Fruit fly (Drosophila melanogaster) whole organism, embryonic: ENCODE data around the gene Pss.

ENCODE experiments used
- Antp ChIP-seq: fragments of 200-800 bp; sonication (Bioruptor generic); optimal IDR thresholded peaks from 3 replicates; lab custom pipeline; 2016; ENCODE audit warnings: missing biosample characterization, missing genetic modification characterization
- Blimp-1 ChIP-seq: fragments of 200-800 bp; sonication (Bioruptor generic); optimal IDR thresholded peaks from 3 replicates; lab custom pipeline; 2018; ENCODE audit warnings: missing biosample characterization, missing genetic modification characterization, mild to moderate bottlenecking, moderate library complexity, missing genetic modification reagents
- CG10462 ChIP-seq: fragments of 200-800 bp; sonication (Bioruptor generic); optimal IDR thresholded peaks from 2 replicates; lab custom pipeline; 2016; ENCODE audit warnings: missing biosample characterization, missing genetic modification characterization
- CG10979 ChIP-seq: fragments of 200-800 bp; sonication (Bioruptor generic); optimal IDR thresholded peaks from 2 replicates; lab custom pipeline; 2018; ENCODE audit warnings: missing biosample characterization, mild to moderate bottlenecking, missing genetic modification characterization, moderate library complexity
- CG11093 ChIP-seq: fragments of 200-800 bp; sonication (Bioruptor generic); IDR thresholded peaks from 3 replicates; pipeline ENCODE4 v1.3.6; 2022; ENCODE audit warnings: missing biosample characterization, missing genetic modification characterization
- CG11504 ChIP-seq: fragments of 200-800 bp; sonication (Bioruptor generic); optimal IDR thresholded peaks from 3 replicates; lab custom pipeline; 2019; ENCODE audit warnings: missing biosample characterization, mild to moderate bottlenecking, missing genetic modification characterization, moderate library complexity
- CG12659 ChIP-seq: fragments of 200-800 bp; sonication (Bioruptor generic); optimal IDR thresholded peaks from 3 replicates; lab custom pipeline; 2017; ENCODE audit warnings: mild to moderate bottlenecking, missing biosample characterization, missing genetic modification reagents, missing genetic modification characterization
- CG12744 ChIP-seq: fragments of 200-800 bp; sonication (Bioruptor generic); optimal IDR thresholded peaks from 2 replicates; lab custom pipeline; 2016; ENCODE audit warnings: missing biosample characterization, missing genetic modification characterization
- CG13424 ChIP-seq: fragments of 200-800 bp; sonication (Bioruptor generic); optimal IDR thresholded peaks from 2 replicates; lab custom pipeline; 2019; ENCODE audit warnings: missing biosample characterization, mild to moderate bottlenecking, missing genetic modification characterization, moderate library complexity
- CG4282 ChIP-seq: fragments of 200-800 bp; sonication (Bioruptor generic); optimal IDR thresholded peaks from 2 replicates; lab custom pipeline; 2016; ENCODE audit warnings: missing biosample characterization, missing genetic modification characterization
- CG4404 ChIP-seq: fragments of 200-800 bp; sonication (Bioruptor generic); IDR thresholded peaks from 2 replicates; pipeline ENCODE4 v1.3.6; 2022; ENCODE audit warnings: missing biosample characterization, missing genetic modification characterization
- CG4820 ChIP-seq: fragments of 200-800 bp; sonication (Bioruptor generic); optimal IDR thresholded peaks from 3 replicates; lab custom pipeline; 2016; ENCODE audit warnings: missing biosample characterization, missing genetic modification characterization
- CG6765 ChIP-seq: fragments of 200-800 bp; sonication (Bioruptor generic); optimal IDR thresholded peaks from 3 replicates; lab custom pipeline; 2017; ENCODE audit warnings: missing biosample characterization, mild to moderate bottlenecking, missing genetic modification characterization
- CG7271 ChIP-seq: fragments of 200-800 bp; sonication (Bioruptor generic); optimal IDR thresholded peaks from 2 replicates; lab custom pipeline; 2018; ENCODE audit warnings: missing biosample characterization, mild to moderate bottlenecking, missing genetic modification characterization, moderate library complexity
- CG7839 ChIP-seq: fragments of 200-800 bp; sonication (Bioruptor generic); optimal IDR thresholded peaks from 3 replicates; lab custom pipeline; 2018; ENCODE audit warnings: missing biosample characterization, mild to moderate bottlenecking, missing genetic modification characterization, moderate library complexity
- CTCF ChIP-seq: fragments of 200-800 bp; sonication (Bioruptor generic); optimal IDR thresholded peaks from 2 replicates; lab custom pipeline; 2017; ENCODE audit warnings: missing biosample characterization, mild to moderate bottlenecking, missing genetic modification characterization, moderate library complexity
- Dip3 ChIP-seq: fragments of 200-800 bp; sonication (Bioruptor generic); optimal IDR thresholded peaks from 3 replicates; lab custom pipeline; 2016; ENCODE audit warnings: missing biosample characterization, missing genetic modification characterization
- E2f1 ChIP-seq: fragments of 200-800 bp; sonication (Bioruptor generic); IDR thresholded peaks from 2 replicates; pipeline ENCODE4 v1.3.6; 2022; ENCODE audit warnings: missing biosample characterization, missing genetic modification characterization
- Ets65A ChIP-seq: fragments of 200-800 bp; sonication (Bioruptor generic); peaks from one replicate; lab custom pipeline; 2016; ENCODE audit warnings: missing biosample characterization, missing genetic modification characterization
- Ets97D ChIP-seq: fragments of 200-800 bp; sonication (Bioruptor generic); optimal IDR thresholded peaks from 3 replicates; lab custom pipeline; 2016; ENCODE audit warnings: missing biosample characterization, missing genetic modification characterization
- HLH54F ChIP-seq: fragments of 200-800 bp; sonication (Bioruptor generic); optimal IDR thresholded peaks from 3 replicates; lab custom pipeline; 2016; ENCODE audit warnings: missing biosample characterization, missing genetic modification characterization
- HLHmδ ChIP-seq: fragments of 200-800 bp; sonication (Bioruptor generic); optimal IDR thresholded peaks from 2 replicates; lab custom pipeline; 2018; ENCODE audit warnings: missing biosample characterization, mild to moderate bottlenecking, missing genetic modification characterization, moderate library complexity
- HmgZ ChIP-seq: fragments of 200-800 bp; sonication (Bioruptor generic); optimal IDR thresholded peaks from 2 replicates; lab custom pipeline; 2018; ENCODE audit warnings: missing biosample characterization, mild to moderate bottlenecking, missing genetic modification characterization
- Hr51 ChIP-seq, 2 experiments: fragments of 200-800 bp; sonication (Bioruptor generic); optimal IDR thresholded peaks; 2 replicates in 1 of 2; 3 replicates in 1 of 2; lab custom pipeline; 2016 to 2018; ENCODE audit warnings: missing biosample characterization in 2 of 2, missing genetic modification characterization in 2 of 2, mild to moderate bottlenecking in 1 of 2, moderate library complexity in 1 of 2
- Mrtf ChIP-seq: fragments of 200-800 bp; sonication (Bioruptor generic); IDR thresholded peaks from 3 replicates; pipeline ENCODE4 v1.3.6; 2022; ENCODE audit warnings: missing biosample characterization, missing genetic modification characterization
- NFAT ChIP-seq: fragments of 200-800 bp; sonication (Bioruptor generic); IDR thresholded peaks from 2 replicates; pipeline ENCODE4 v1.3.6; 2022; ENCODE audit warnings: missing biosample characterization, missing genetic modification characterization
- Oaz ChIP-seq: fragments of 200-800 bp; sonication (Bioruptor generic); IDR thresholded peaks from 2 replicates; pipeline ENCODE4 v1.3.6; 2022; ENCODE audit warnings: missing biosample characterization, missing genetic modification characterization
- Ptx1 ChIP-seq: fragments of 200-800 bp; sonication (Bioruptor generic); IDR thresholded peaks from 2 replicates; pipeline ENCODE4 v1.3.6; 2022; ENCODE audit warnings: missing biosample characterization, missing genetic modification characterization
- Rx ChIP-seq: fragments of 200-800 bp; sonication (Bioruptor generic); IDR thresholded peaks from 2 replicates; pipeline ENCODE4 v1.3.6; 2022; ENCODE audit warnings: missing biosample characterization, missing genetic modification characterization
- Sox100B ChIP-seq: fragments of 200-800 bp; sonication (Bioruptor generic); optimal IDR thresholded peaks from 3 replicates; lab custom pipeline; 2018; ENCODE audit warnings: missing biosample characterization, mild to moderate bottlenecking, missing genetic modification characterization
- Xrp1 ChIP-seq: fragments of 200-800 bp; sonication (Bioruptor generic); IDR thresholded peaks from 2 replicates; pipeline ENCODE4 v1.3.6; 2022; ENCODE audit warnings: missing biosample characterization, missing genetic modification characterization
- ac ChIP-seq: fragments of 200-800 bp; sonication (Bioruptor generic); optimal IDR thresholded peaks from 3 replicates; lab custom pipeline; 2017; ENCODE audit warnings: missing biosample characterization, mild to moderate bottlenecking, missing genetic modification characterization
- bigmax ChIP-seq: fragments of 200-800 bp; sonication (Bioruptor generic); optimal IDR thresholded peaks from 2 replicates; lab custom pipeline; 2018; ENCODE audit warnings: missing biosample characterization, mild to moderate bottlenecking, missing genetic modification characterization
- caup ChIP-seq: fragments of 200-800 bp; sonication (Bioruptor generic); optimal IDR thresholded peaks from 3 replicates; lab custom pipeline; 2017; ENCODE audit warnings: missing biosample characterization, mild to moderate bottlenecking, missing genetic modification characterization, moderate library complexity; ENCODE audit not compliant: severe bottlenecking
- dimm ChIP-seq: fragments of 200-800 bp; sonication (Bioruptor generic); IDR thresholded peaks from 2 replicates; pipeline ENCODE4 v1.3.6; 2022; ENCODE audit warnings: missing biosample characterization, missing genetic modification characterization
- en ChIP-seq: fragments of 200-800 bp; sonication (Bioruptor generic); optimal IDR thresholded peaks from 2 replicates; lab custom pipeline; 2016; ENCODE audit warnings: missing biosample characterization, missing genetic modification characterization
- gcm ChIP-seq: fragments of 200-800 bp; sonication (Bioruptor generic); optimal IDR thresholded peaks from 2 replicates; lab custom pipeline; 2019; ENCODE audit warnings: missing biosample characterization, mild to moderate bottlenecking, missing genetic modification characterization, moderate library complexity
- grn ChIP-seq: fragments of 200-800 bp; sonication (Bioruptor generic); optimal IDR thresholded peaks from 3 replicates; lab custom pipeline; 2017; ENCODE audit warnings: missing biosample characterization, missing genetic modification characterization
- hbn ChIP-seq: fragments of 200-800 bp; sonication (Bioruptor generic); IDR thresholded peaks from 2 replicates; pipeline ENCODE4 v1.3.6; 2022; ENCODE audit warnings: missing biosample characterization, missing genetic modification characterization; ENCODE audit not compliant: partially characterized antibody
- hkb ChIP-seq, 2 experiments: fragments of 200-800 bp in 1 of 2; fragments of >200 bp in 1 of 2; sonication (Bioruptor generic) in 1 of 2; IDR thresholded peaks in 1 of 2; optimal IDR thresholded peaks in 1 of 2; 2 replicates each; pipeline versions ENCODE4 v1.3.6 to Lab custom; 2017 to 2022; ENCODE audit warnings: missing biosample characterization in 1 of 2, missing genetic modification characterization in 1 of 2
- kay ChIP-seq: fragments of 200-800 bp; sonication (Bioruptor generic); optimal IDR thresholded peaks from 2 replicates; lab custom pipeline; 2016; ENCODE audit warnings: missing biosample characterization, missing genetic modification characterization
- maf-S ChIP-seq: fragments of 200-800 bp; sonication (Bioruptor generic); optimal IDR thresholded peaks from 2 replicates; lab custom pipeline; 2016; ENCODE audit warnings: missing biosample characterization, missing genetic modification characterization
- onecut ChIP-seq: fragments of 200-800 bp; sonication (Bioruptor generic); IDR thresholded peaks from 2 replicates; pipeline ENCODE4 v1.3.6; 2022; ENCODE audit warnings: missing biosample characterization, missing genetic modification characterization
- pan ChIP-seq, 4 experiments: fragments of >200 bp in 3 of 4; fragments of 200-800 bp in 1 of 4; sonication (Bioruptor generic) in 1 of 4; optimal IDR thresholded peaks in 3 of 4; IDR thresholded peaks in 1 of 4; 2 replicates each; pipeline versions ENCODE4 v1.3.6 to Lab custom; 2017 to 2022; ENCODE audit warnings: missing biosample characterization in 2 of 4, missing genetic modification characterization in 2 of 4, mixed read lengths in 1 of 4
- pho ChIP-seq: fragments of 200-800 bp; sonication (Bioruptor generic); optimal IDR thresholded peaks from 2 replicates; lab custom pipeline; 2016; ENCODE audit warnings: missing biosample characterization, missing genetic modification characterization
- prd ChIP-seq, 3 experiments: fragments of >200 bp in 2 of 3; fragments of 200-800 bp in 1 of 3; sonication (Bioruptor generic) in 1 of 3; optimal IDR thresholded peaks in 2 of 3; IDR thresholded peaks in 1 of 3; 2 replicates in 2 of 3; 3 replicates in 1 of 3; pipeline versions ENCODE4 v1.3.6 to Lab custom; 2017 to 2022; ENCODE audit warnings: missing biosample characterization in 1 of 3, missing genetic modification characterization in 1 of 3
- salm ChIP-seq: fragments of 200-800 bp; sonication (Bioruptor generic); optimal IDR thresholded peaks from 2 replicates; lab custom pipeline; 2018; ENCODE audit warnings: missing biosample characterization, mild to moderate bottlenecking, missing genetic modification characterization
- sc ChIP-seq, 3 experiments: fragments of >200 bp in 2 of 3; fragments of 200-800 bp in 1 of 3; sonication (Bioruptor generic) in 1 of 3; optimal IDR thresholded peaks; 2 replicates in 2 of 3; 3 replicates in 1 of 3; lab custom pipeline; 2017; ENCODE audit warnings: mild to moderate bottlenecking in 1 of 3, missing biosample characterization in 1 of 3, missing genetic modification characterization in 1 of 3, missing genetic modification reagents in 1 of 3
- tap ChIP-seq: fragments of 200-800 bp; optimal IDR thresholded peaks from 3 replicates; lab custom pipeline; 2019; ENCODE audit warnings: missing biosample characterization, mild to moderate bottlenecking, missing genetic modification characterization, moderate library complexity
- unc-4 ChIP-seq: fragments of 200-800 bp; sonication (Bioruptor generic); IDR thresholded peaks from 2 replicates; pipeline ENCODE4 v1.3.6; 2022; ENCODE audit warnings: missing biosample characterization, missing genetic modification characterization; ENCODE audit not compliant: partially characterized antibody

Pss gene

dm6 chr3L:20556371-20556770, 30.4 kb upstream of the Pss start (continued):
- TF ChIP-seq Dip3 (GFP tag; lab: Kevin White, UChicago) (no peak), Hr51 (GFP tag; optimal IDR thresholded peaks at IDR 0.05; lab: Kevin White, UChicago) (peak in 1 of 2 experiments; percentile 36), grn (no peak), CG11504 (tag; lab: Kevin White, UChicago) (peak; percentile 42), unc-4 (no peak), Xrp1 (GFP tag; lab: Robert Waterston, UW) (peak; percentile 27; the same call in 1 of the 2 replicates), CG11093 (GFP tag; lab: Robert Waterston, UW) (no peak), Sox100B (GFP tag; lab: Kevin White, UChicago) (peak; percentile 9), CTCF (no peak), CG6765 (GFP tag; lab: Kevin White, UChicago) (no peak), kay (no peak), CG7839 (tag; lab: Kevin White, UChicago) (peak; percentile 28), sc (optimal IDR thresholded peaks at IDR 0.05; lab: Kevin White, UChicago) (no peak), sc (GFP tag; optimal IDR thresholded peaks at IDR 0.05; lab: Kevin White, UChicago) (no peak), hbn (GFP tag; lab: Robert Waterston, UW) (no peak), ac (GFP tag; lab: Kevin White, UChicago) (no peak), Rx (GFP tag; lab: Robert Waterston, UW) (no peak), Ets65A (peak; percentile 47), CG4820 (GFP tag; lab: Kevin White, UChicago) (no peak), salm (no peak), HLHmδ (GFP tag; lab: Kevin White, UChicago) (no peak), bigmax (GFP tag; lab: Kevin White, UChicago) (no peak), pho (GFP tag; lab: Kevin White, UChicago) (no peak), Ptx1 (GFP tag; lab: Robert Waterston, UW) (no peak), en (no peak), Blimp-1 (GFP tag; lab: Kevin White, UChicago) (peak; percentile 21), NFAT (GFP tag; lab: Robert Waterston, UW) (no peak), CG7271 (no peak), pan (optimal IDR thresholded peaks at IDR 0.05; lab: Kevin White, UChicago) (no peak), pan (GFP tag; optimal IDR thresholded peaks at IDR 0.05 in 1 of 2, IDR thresholded peaks at IDR 0.05 in 1 of 2) (peak in 1 of 2 experiments; percentile 8), tap (tag; lab: Kevin White, UChicago) (no peak), HLH54F (GFP tag; lab: Kevin White, UChicago) (no peak), CG10979 (tag; lab: Kevin White, UChicago) (peak; percentile 4), CG4404 (GFP tag; lab: Robert Waterston, UW) (no peak), CG12744 (no peak), gcm (GFP tag; lab: Kevin White, UChicago) (no peak), caup (GFP tag; lab: Kevin White, UChicago) (no peak), maf-S (GFP tag; lab: Kevin White, UChicago) (no peak), CG10462 (GFP tag; lab: Kevin White, UChicago) (no peak), Antp (GFP tag; lab: Kevin White, UChicago) (no peak), prd (optimal IDR thresholded peaks at IDR 0.05; lab: Kevin White, UChicago) (no peak), prd (GFP tag; IDR thresholded peaks at IDR 0.05; lab: Robert Waterston, UW) (peak; percentile 38; the same call in 1 of the 3 replicates), Ets97D (GFP tag; lab: Kevin White, UChicago) (no peak), Mrtf (GFP tag; lab: Robert Waterston, UW) (no peak), CG13424 (tag; lab: Kevin White, UChicago) (peak; percentile 19), CG12659 (GFP tag; lab: Kevin White, UChicago) (no peak), HmgZ (no peak), Oaz (GFP tag; lab: Robert Waterston, UW) (no peak), hkb (optimal IDR thresholded peaks at IDR 0.05; lab: Kevin White, UChicago) (no peak), hkb (GFP tag; IDR thresholded peaks at IDR 0.05; lab: Robert Waterston, UW) (peak; percentile 20; the same call in 1 of the 2 replicates), E2f1 (no peak), dimm (GFP tag; lab: Robert Waterston, UW) (no peak), onecut (GFP tag; lab: Robert Waterston, UW) (no peak), CG4282 (GFP tag; lab: Kevin White, UChicago) (no peak)
